Worm (Caenorhabditis elegans): ENCODE data around the gene F09C6.11.

DNA sequence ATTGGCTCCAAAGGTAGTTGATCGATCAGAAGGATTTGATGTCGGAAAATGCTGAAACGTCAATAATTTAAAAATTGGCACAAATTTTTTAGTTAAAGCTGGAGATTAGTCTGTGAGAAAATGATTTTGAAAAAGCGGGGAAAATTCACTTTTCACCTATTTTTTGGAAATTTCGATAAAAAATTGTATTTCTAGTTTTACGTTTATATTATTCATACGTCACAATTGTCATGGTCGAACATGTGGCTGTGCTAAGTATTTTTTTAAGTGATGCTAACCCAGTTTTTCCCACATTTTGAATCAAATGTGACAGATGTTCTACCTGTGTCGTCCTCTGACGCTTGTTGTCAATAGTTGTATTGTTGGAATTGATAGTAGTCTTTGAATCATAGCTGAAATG lies 2.6 kb downstream of the F09C6.11 start:
- TF ChIP-seq ama-1 (optimal IDR thresholded peaks at IDR 0.05) (no peak), flt-1 (GFP tag; IDR thresholded peaks at IDR 0.05) (no peak), ceh-36 (tag; optimal IDR thresholded peaks at IDR 0.05) (no peak), tbx-11 (GFP tag; IDR thresholded peaks at IDR 0.05) (no peak), hmbx-1 (tag; optimal IDR thresholded peaks at IDR 0.05) (no peak), B0310.2 (tag; optimal IDR thresholded peaks at IDR 0.05) (no peak), aly-1 (tag; optimal IDR thresholded peaks at IDR 0.05) (no peak), tra-4 (tag; optimal IDR thresholded peaks at IDR 0.05) (no peak), F13C5.2 (tag; optimal IDR thresholded peaks at IDR 0.05) (no peak), hmg-4 (GFP tag; optimal IDR thresholded peaks at IDR 0.05) (no peak), sea-1 (GFP tag; conservative IDR thresholded peaks at IDR 0.05) (no peak)
